Worm (Caenorhabditis elegans) whole organism, mixed stage, embryonic: ENCODE data around the gene frpr-10.

Source experiments
- M03D4.4 ChIP-seq: sonication (generic microtip); optimal IDR thresholded peaks from 2 replicates; lab custom pipeline; 2017; ENCODE audit warnings: mild to moderate bottlenecking, missing genetic modification characterization, missing compliant biosample characterization
- bed-3 ChIP-seq: fragments of 200-800 bp; sonication (Bioruptor generic); optimal IDR thresholded peaks from 3 replicates; lab custom pipeline; 2018; ENCODE audit warnings: mild to moderate bottlenecking, missing genetic modification characterization, moderate library complexity, missing compliant biosample characterization
- blmp-1 ChIP-seq: fragments of 150-350 bp; optimal IDR thresholded peaks from 2 replicates; lab custom pipeline; 2014; ENCODE audit warnings: missing biosample characterization, missing genetic modification characterization
- ceh-39 ChIP-seq: fragments of 150-350 bp; optimal IDR thresholded peaks from 2 replicates; lab custom pipeline; 2014; ENCODE audit warnings: missing biosample characterization, missing genetic modification characterization
- ceh-43 ChIP-seq: fragments of 200-800 bp; sonication (Bioruptor generic); optimal IDR thresholded peaks from 2 replicates; lab custom pipeline; 2018; ENCODE audit warnings: mild to moderate bottlenecking, missing genetic modification characterization, moderate library complexity, missing compliant biosample characterization
- ceh-83 ChIP-seq: fragments of 200-800 bp; sonication (Bioruptor generic); optimal IDR thresholded peaks from 2 replicates; lab custom pipeline; 2018; ENCODE audit warnings: mild to moderate bottlenecking, missing genetic modification characterization, missing compliant biosample characterization
- ces-1 ChIP-seq: fragments of 150-350 bp; optimal IDR thresholded peaks from 2 replicates; lab custom pipeline; 2014; ENCODE audit warnings: missing biosample characterization, missing genetic modification reagents, missing genetic modification characterization
- cnd-1 ChIP-seq: fragments of 200-800 bp; sonication (Bioruptor generic); optimal IDR thresholded peaks from 2 replicates; lab custom pipeline; 2018; ENCODE audit warnings: mild to moderate bottlenecking, missing genetic modification characterization, missing compliant biosample characterization
- drap-1 ChIP-seq: fragments of 200-800 bp; sonication (Bioruptor generic); optimal IDR thresholded peaks from 3 replicates; lab custom pipeline; 2018; ENCODE audit warnings: mild to moderate bottlenecking, missing genetic modification characterization, missing compliant biosample characterization
- elt-1 ChIP-seq: sonication (generic microtip); optimal IDR thresholded peaks from 2 replicates; lab custom pipeline; 2017; ENCODE audit warnings: missing genetic modification characterization, mild to moderate bottlenecking, missing compliant biosample characterization, antibody characterized with exemption, moderate library complexity, borderline replicate concordance; ENCODE audit not compliant: insufficient read depth
- elt-3 ChIP-seq: fragments of 150-350 bp; optimal IDR thresholded peaks from 2 replicates; lab custom pipeline; 2014; ENCODE audit warnings: missing biosample characterization, missing genetic modification characterization
- flh-1 ChIP-seq: fragments of 200-800 bp; sonication (Bioruptor generic); optimal IDR thresholded peaks from 2 replicates; lab custom pipeline; 2018; ENCODE audit warnings: mild to moderate bottlenecking, missing genetic modification characterization, moderate library complexity, missing compliant biosample characterization
- ham-2 ChIP-seq: fragments of 200-800 bp; sonication (Bioruptor generic); optimal IDR thresholded peaks from 2 replicates; lab custom pipeline; 2018; ENCODE audit warnings: mild to moderate bottlenecking, missing genetic modification characterization, missing compliant biosample characterization
- hlh-1 ChIP-seq: fragments of 150-350 bp; optimal IDR thresholded peaks from 2 replicates; lab custom pipeline; 2014; ENCODE audit warnings: missing biosample characterization, missing genetic modification reagents, missing genetic modification characterization
- lin-13 ChIP-seq: fragments of 150-350 bp; optimal IDR thresholded peaks from 2 replicates; lab custom pipeline; 2014; ENCODE audit warnings: missing biosample characterization, missing genetic modification characterization
- lin-32 ChIP-seq: fragments of 200-800 bp; sonication (Bioruptor generic); optimal IDR thresholded peaks from 2 replicates; lab custom pipeline; 2018; ENCODE audit warnings: mild to moderate bottlenecking, missing genetic modification characterization, missing compliant biosample characterization
- lsy-2 ChIP-seq: fragments of 150-350 bp; optimal IDR thresholded peaks from 2 replicates; lab custom pipeline; 2014; ENCODE audit warnings: missing biosample characterization, missing genetic modification characterization
- mab-5 ChIP-seq: fragments of 150-350 bp; optimal IDR thresholded peaks from 2 replicates; lab custom pipeline; 2014; ENCODE audit warnings: missing biosample characterization, missing genetic modification characterization
- mep-1 ChIP-seq: fragments of 150-350 bp; optimal IDR thresholded peaks from 2 replicates; lab custom pipeline; 2017; ENCODE audit warnings: missing biosample characterization, missing genetic modification reagents, missing genetic modification characterization, inconsistent platforms
- mls-2 ChIP-seq: sonication (generic microtip); optimal IDR thresholded peaks from 2 replicates; lab custom pipeline; 2016; ENCODE audit warnings: mild to moderate bottlenecking, missing genetic modification characterization, moderate library complexity, missing compliant biosample characterization
- nhr-12 ChIP-seq: fragments of 150-350 bp; optimal IDR thresholded peaks from 2 replicates; lab custom pipeline; 2014; ENCODE audit warnings: missing biosample characterization, missing genetic modification characterization
- nhr-2 ChIP-seq: fragments of 150-350 bp; optimal IDR thresholded peaks from 2 replicates; lab custom pipeline; 2014; ENCODE audit warnings: missing biosample characterization, missing genetic modification characterization
- nhr-237 ChIP-seq: fragments of 150-350 bp; optimal IDR thresholded peaks from 2 replicates; lab custom pipeline; 2014; ENCODE audit warnings: missing biosample characterization, missing genetic modification characterization
- nhr-28 ChIP-seq: fragments of 150-350 bp; optimal IDR thresholded peaks from 2 replicates; lab custom pipeline; 2014; ENCODE audit warnings: missing biosample characterization, missing genetic modification characterization
- nhr-76 ChIP-seq: sonication (generic microtip); optimal IDR thresholded peaks from 2 replicates; lab custom pipeline; 2017; ENCODE audit warnings: missing biosample characterization, missing genetic modification characterization
- pha-4 ChIP-seq: fragments of 150-350 bp; optimal IDR thresholded peaks from 2 replicates; lab custom pipeline; 2018; ENCODE audit warnings: missing biosample characterization, missing genetic modification reagents, missing genetic modification characterization
- sem-2 ChIP-seq: fragments of 200-800 bp; sonication (Bioruptor generic); optimal IDR thresholded peaks from 2 replicates; lab custom pipeline; 2018; ENCODE audit warnings: mild to moderate bottlenecking, missing genetic modification characterization, missing compliant biosample characterization
- snpc-4 ChIP-seq: fragments of 150-350 bp; optimal IDR thresholded peaks from 2 replicates; lab custom pipeline; 2014; ENCODE audit warnings: missing biosample characterization, missing genetic modification characterization
- tbx-8 ChIP-seq: fragments of 200-800 bp; sonication (Bioruptor generic); optimal IDR thresholded peaks from 2 replicates; lab custom pipeline; 2018; ENCODE audit warnings: mild to moderate bottlenecking, missing genetic modification characterization, moderate library complexity, missing compliant biosample characterization
- unc-39 ChIP-seq: fragments of 150-350 bp; optimal IDR thresholded peaks from 2 replicates; lab custom pipeline; 2014; ENCODE audit warnings: missing biosample characterization, missing genetic modification characterization
- unc-62 ChIP-seq: fragments of 150-350 bp; optimal IDR thresholded peaks from 2 replicates; lab custom pipeline; 2014; ENCODE audit warnings: missing biosample characterization, missing genetic modification reagents, missing genetic modification characterization
- zip-8 ChIP-seq: fragments of 150-350 bp; optimal IDR thresholded peaks from 2 replicates; lab custom pipeline; 2014; ENCODE audit warnings: missing biosample characterization, missing genetic modification characterization
- ztf-11 ChIP-seq: fragments of 150-350 bp; optimal IDR thresholded peaks from 2 replicates; lab custom pipeline; 2014; ENCODE audit warnings: missing biosample characterization, missing genetic modification characterization

frpr-10 gene

ce11 chrIV:7916907-7917306, 40.7 kb upstream of the frpr-10 start:
- TF ChIP-seq ceh-43: no peak
- TF ChIP-seq blmp-1 (tag; lab: Kevin White, UChicago): no peak
- no peak for TF ChIP-seq lsy-2 (tag; lab: Kevin White, UChicago)
- TF ChIP-seq lin-32 (GFP tag; lab: Kevin White, UChicago): no peak
- TF ChIP-seq M03D4.4 (tag; lab: Kevin White, UChicago): no peak
- no peak for TF ChIP-seq mab-5 (tag; lab: Kevin White, UChicago)
- no peak for TF ChIP-seq nhr-76 (tag; lab: Kevin White, UChicago)
- no peak for TF ChIP-seq ztf-11 (tag; lab: Kevin White, UChicago)
- no peak for TF ChIP-seq nhr-2 (tag; lab: Kevin White, UChicago)
- no peak for TF ChIP-seq hlh-1 (tag; lab: Kevin White, UChicago)
- no peak for TF ChIP-seq mep-1 (tag; lab: Kevin White, UChicago)
- TF ChIP-seq unc-39: no peak
- TF ChIP-seq, all 35 proteins: peak for 0

ce11 chrIV:7917881-7918280, 39.7 kb upstream of the frpr-10 start:
- no peak for TF ChIP-seq lsy-2 (tag; lab: Kevin White, UChicago)
- TF ChIP-seq lin-13 (tag; lab: Kevin White, UChicago): no peak
- TF ChIP-seq sem-2 (GFP tag; lab: Kevin White, UChicago): no peak
- no peak for TF ChIP-seq mls-2 (tag; lab: Kevin White, UChicago)
- no peak for TF ChIP-seq bed-3 (GFP tag; lab: Kevin White, UChicago)
- no peak for TF ChIP-seq unc-62
- no peak for TF ChIP-seq ztf-11 (tag; lab: Kevin White, UChicago)
- no peak for TF ChIP-seq mab-5 (tag; lab: Kevin White, UChicago)
- no peak for TF ChIP-seq pha-4
- TF ChIP-seq nhr-237 (tag; lab: Kevin White, UChicago): no peak
- no peak for TF ChIP-seq nhr-12 (tag; lab: Kevin White, UChicago)
- no peak for TF ChIP-seq hlh-1 (tag; lab: Kevin White, UChicago)
- no peak for TF ChIP-seq elt-3
- TF ChIP-seq nhr-28: no peak
- no peak for TF ChIP-seq zip-8
- TF ChIP-seq nhr-76 (tag; lab: Kevin White, UChicago): no peak
- no peak for TF ChIP-seq mep-1 (tag; lab: Kevin White, UChicago)
- TF ChIP-seq tbx-8 (GFP tag; lab: Kevin White, UChicago): no peak

ce11 chrIV:7920126-7920525, 37.5 kb upstream of the frpr-10 start, which contains the start of gene C49H3.16:
Gene C49H3.16, plus strand, starts transcription at chrIV:7920426.
- TF ChIP-seq bed-3 (GFP tag; lab: Kevin White, UChicago) (no peak), nhr-28 (no peak), elt-1 (tag; lab: Kevin White, UChicago) (no peak), sem-2 (GFP tag; lab: Kevin White, UChicago) (no peak), lin-13 (tag; lab: Kevin White, UChicago) (no peak), mls-2 (tag; lab: Kevin White, UChicago) (no peak), tbx-8 (GFP tag; lab: Kevin White, UChicago) (no peak), drap-1 (GFP tag; lab: Kevin White, UChicago) (no peak), ceh-39 (no peak), lsy-2 (tag; lab: Kevin White, UChicago) (no peak), unc-39 (no peak), lin-32 (GFP tag; lab: Kevin White, UChicago) (no peak), flh-1 (no peak), hlh-1 (tag; lab: Kevin White, UChicago) (no peak), nhr-12 (tag; lab: Kevin White, UChicago) (no peak), snpc-4 (no peak), cnd-1 (no peak), ceh-83 (GFP tag; lab: Kevin White, UChicago) (no peak), mep-1 (tag; lab: Kevin White, UChicago) (no peak), pha-4 (no peak)

- peak; percentile 55 for TF ChIP-seq ham-2 (GFP tag; lab: Kevin White, UChicago)
- TF ChIP-seq bed-3 (GFP tag; lab: Kevin White, UChicago): no peak
- peak; percentile 11 for TF ChIP-seq lin-13 (tag; lab: Kevin White, UChicago)
- peak; percentile 78 for TF ChIP-seq mep-1 (tag; lab: Kevin White, UChicago)
- no peak for TF ChIP-seq lin-32 (GFP tag; lab: Kevin White, UChicago)
- TF ChIP-seq lsy-2 (tag; lab: Kevin White, UChicago): peak; percentile 18
- TF ChIP-seq ces-1 (GFP tag; lab: Kevin White, UChicago): peak; percentile 68
- TF ChIP-seq, all 35 proteins: peak for 5
These were observed 33.6 kb upstream of the frpr-10 start, which contains the start of the genes xpo-3 and C49H3.3 for ce11 chrIV:7923982-7924480. Gene xpo-3, minus strand, starts transcription at chrIV:7924032. Gene C49H3.3, plus strand, starts transcription at chrIV:7924350.
